Fruit fly (Drosophila melanogaster): ENCODE results near the gene spen.
A peak's percentile ranks its signal among the peaks of the same experiment; 100 is the strongest.

Gene spen

DNA sequence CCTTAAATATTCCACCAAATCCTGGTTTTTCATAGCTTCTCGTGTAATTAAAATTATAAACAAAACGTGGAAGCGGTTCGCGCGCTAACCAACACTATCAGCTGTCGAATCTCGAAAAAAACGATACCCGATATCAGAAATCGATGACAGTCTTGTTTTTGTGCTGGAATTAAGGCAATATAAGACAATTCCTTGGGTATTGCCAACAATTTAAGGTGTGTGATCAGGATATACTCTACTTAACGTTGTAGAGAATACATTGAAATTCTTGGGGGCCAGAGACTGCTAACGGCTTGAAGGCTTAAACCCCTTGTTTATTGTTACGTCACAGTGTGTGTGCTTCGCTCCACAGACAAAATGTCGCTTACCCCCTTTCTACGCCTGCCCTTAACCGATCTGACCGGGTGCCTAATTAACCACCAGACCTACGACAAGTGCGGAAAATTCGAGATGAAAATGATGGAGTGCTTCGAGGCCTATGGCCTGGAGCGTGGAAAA, 3.6 kb upstream of the spen start, which contains the start of gene Pus10 (continued):
- TF ChIP-seq Fer1 (GFP tag; optimal IDR thresholded peaks at IDR 0.05) (peak; percentile 29), lmd (GFP tag; IDR thresholded peaks at IDR 0.05) (no peak), CkIIα-i1 (GFP tag; IDR thresholded peaks at IDR 0.05) (no peak), Sry-δ (GFP tag; optimal IDR thresholded peaks at IDR 0.05) (peak; percentile 40), Bdp1 (GFP tag; optimal IDR thresholded peaks at IDR 0.05) (no peak), ewg (GFP tag; optimal IDR thresholded peaks at IDR 0.05) (peak; percentile 13), CG7987 (GFP tag; optimal IDR thresholded peaks at IDR 0.05) (peak; percentile 14), CG12155 (GFP tag; optimal IDR thresholded peaks at IDR 0.05) (peak; percentile 8), CG2199 (GFP tag; IDR thresholded peaks at IDR 0.05) (no peak), nmo (GFP tag; optimal IDR thresholded peaks at IDR 0.05) (peak; percentile 6), CG15514 (GFP tag; optimal IDR thresholded peaks at IDR 0.05) (peak; percentile 54), E2f1 (GFP tag; IDR thresholded peaks at IDR 0.05) (no peak), insv (GFP tag; optimal IDR thresholded peaks at IDR 0.05) (no peak), CG6654 (GFP tag; optimal IDR thresholded peaks at IDR 0.05) (no peak), lilli (GFP tag; optimal IDR thresholded peaks at IDR 0.05) (peak; percentile 18), CG15269 (tag; optimal IDR thresholded peaks at IDR 0.05) (no peak), CG10267 (tag; optimal IDR thresholded peaks at IDR 0.05) (peak; percentile 95), CG10543 (GFP tag; optimal IDR thresholded peaks at IDR 0.05) (peak; percentile 9), Abd-B (GFP tag; optimal IDR thresholded peaks at IDR 0.05) (no peak), Vsx1 (GFP tag; optimal IDR thresholded peaks at IDR 0.05) (peak; percentile 50), Atf-2 (GFP tag; optimal IDR thresholded peaks at IDR 0.05) (no peak), caup (GFP tag; optimal IDR thresholded peaks at IDR 0.05; ENCODE audit: severe bottlenecking) (peak; percentile 16), croc (GFP tag; conservative IDR thresholded peaks at IDR 0.05) (no peak), Dp (GFP tag; optimal IDR thresholded peaks at IDR 0.05) (peak; percentile 38), NFAT (GFP tag; IDR thresholded peaks at IDR 0.05) (no peak), CG4424 (GFP tag; optimal IDR thresholded peaks at IDR 0.05) (no peak), Myb (GFP tag; optimal IDR thresholded peaks at IDR 0.05) (peak; percentile 12), dm (GFP tag; optimal IDR thresholded peaks at IDR 0.05) (peak; percentile 82), Jarid2 (GFP tag; optimal IDR thresholded peaks at IDR 0.05) (no peak), Ets97D (GFP tag; optimal IDR thresholded peaks at IDR 0.05) (peak; percentile 27), abd-A (tag; optimal IDR thresholded peaks at IDR 0.05) (no peak), CG18011 (GFP tag; optimal IDR thresholded peaks at IDR 0.05) (no peak), dpn (GFP tag; optimal IDR thresholded peaks at IDR 0.05) (peak in 1 of 2 experiments; percentile 0), Max (GFP tag; optimal IDR thresholded peaks at IDR 0.05) (peak; percentile 27), YL-1 (GFP tag; optimal IDR thresholded peaks at IDR 0.05) (peak; percentile 55), D (optimal IDR thresholded peaks at IDR 0.05) (peak; percentile 83), D (GFP tag; optimal IDR thresholded peaks at IDR 0.05) (no peak), fd3F (GFP tag; optimal IDR thresholded peaks at IDR 0.05) (no peak), HLHmδ (GFP tag; optimal IDR thresholded peaks at IDR 0.05) (no peak), Neu2 (GFP tag; optimal IDR thresholded peaks at IDR 0.05; ENCODE audit: borderline replicate concordance) (peak; percentile 8), D19A (tag; optimal IDR thresholded peaks at IDR 0.05) (no peak), pzg (GFP tag; optimal IDR thresholded peaks at IDR 0.05) (peak; percentile 50), Adf1 (GFP tag; IDR thresholded peaks at IDR 0.05) (no peak), CG1603 (tag; optimal IDR thresholded peaks at IDR 0.05) (peak; percentile 14), gro (GFP tag; optimal IDR thresholded peaks at IDR 0.05) (peak; percentile 17), CG9437 (GFP tag; optimal IDR thresholded peaks at IDR 0.05) (peak; percentile 16), CG13296 (GFP tag; optimal IDR thresholded peaks at IDR 0.05) (peak; percentile 12), Pdp1 (GFP tag; optimal IDR thresholded peaks at IDR 0.05) (peak in 1 of 2 experiments; percentile 99), CG12659 (GFP tag; optimal IDR thresholded peaks at IDR 0.05) (peak; percentile 25), CG17359 (tag; optimal IDR thresholded peaks at IDR 0.05) (no peak)
